Worm (Caenorhabditis elegans) whole organism, L3 larva: Measurements from ENCODE around the gene lips-7.

Experiments
- ceh-28 ChIP-seq: fragments of 150-350 bp; optimal IDR thresholded peaks from 2 replicates; lab custom pipeline; 2014; ENCODE audit warnings: missing biosample characterization, missing genetic modification reagents, missing genetic modification characterization
- ceh-82 ChIP-seq: fragments of 150-350 bp; optimal IDR thresholded peaks from 2 replicates; lab custom pipeline; 2014; ENCODE audit warnings: missing biosample characterization, missing genetic modification characterization
- elt-1 ChIP-seq: fragments of 150-350 bp; optimal IDR thresholded peaks from 2 replicates; lab custom pipeline; 2014; ENCODE audit warnings: missing biosample characterization, missing genetic modification characterization
- fos-1 ChIP-seq: fragments of 150-350 bp; optimal IDR thresholded peaks from 2 replicates; lab custom pipeline; 2014; ENCODE audit warnings: missing biosample characterization, missing genetic modification characterization
- nfya-1 ChIP-seq: sonication (generic microtip); optimal IDR thresholded peaks from 2 replicates; lab custom pipeline; 2017; ENCODE audit warnings: missing genetic modification characterization, mild to moderate bottlenecking, missing compliant biosample characterization, antibody characterized with exemption, moderate library complexity; ENCODE audit not compliant: insufficient read depth
- nhr-11 ChIP-seq: fragments of 150-350 bp; optimal IDR thresholded peaks from 2 replicates; lab custom pipeline; 2014; ENCODE audit warnings: missing biosample characterization, missing genetic modification characterization
- nhr-23 ChIP-seq: fragments of 150-350 bp; optimal IDR thresholded peaks from 2 replicates; lab custom pipeline; 2014; ENCODE audit warnings: missing biosample characterization, missing genetic modification reagents, missing genetic modification characterization
- nhr-237 ChIP-seq: fragments of 150-350 bp; optimal IDR thresholded peaks from 2 replicates; lab custom pipeline; 2014; ENCODE audit warnings: missing biosample characterization, missing genetic modification characterization
- nhr-76 ChIP-seq: fragments of 150-350 bp; sonication (generic microtip); optimal IDR thresholded peaks from 5 replicates; lab custom pipeline; 2014; ENCODE audit warnings: missing biosample characterization, missing genetic modification characterization
- sea-2 ChIP-seq: fragments of 150-350 bp; sonication (generic microtip); optimal IDR thresholded peaks from 4 replicates; lab custom pipeline; 2014; ENCODE audit warnings: missing biosample characterization, missing genetic modification reagents, missing genetic modification characterization
- ztf-4 ChIP-seq: fragments of 150-350 bp; optimal IDR thresholded peaks from 2 replicates; lab custom pipeline; 2014; ENCODE audit warnings: missing biosample characterization, missing genetic modification characterization

- TF ChIP-seq elt-1 (tag; lab: Kevin White, UChicago) (no peak), fos-1 (tag; lab: Kevin White, UChicago) (no peak), nhr-76 (tag; lab: Kevin White, UChicago) (no peak), ztf-4 (tag; lab: Kevin White, UChicago) (no peak), nfya-1 (no peak), nhr-11 (tag; lab: Kevin White, UChicago) (no peak), nhr-23 (no peak), nhr-237 (tag; lab: Kevin White, UChicago) (no peak), sea-2 (GFP tag; lab: Kevin White, UChicago) (no peak), ceh-82 (tag; lab: Kevin White, UChicago) (no peak), ceh-28 (tag; lab: Kevin White, UChicago) (no peak)
Measured at ce11 chrII:521720-522119, 29.9 kb upstream of the lips-7 start.
